Fruit fly (Drosophila melanogaster) whole organism: ENCODE results near the gene Bem46.

Experiments used
- CG8478 ChIP-seq: fragments of >200 bp; optimal IDR thresholded peaks from 2 replicates; lab custom pipeline; 2018; ENCODE audit warnings: inconsistent platforms
- Dll ChIP-seq: fragments of >200 bp; optimal IDR thresholded peaks from 2 replicates; lab custom pipeline; 2017
- EcR ChIP-seq, 2 experiments: fragments of >200 bp; optimal IDR thresholded peaks; 2 replicates each; lab custom pipeline; 2017; ENCODE audit warnings: missing biosample characterization in 2 of 2, missing genetic modification characterization in 2 of 2, missing genetic modification reagents in 2 of 2
- pan ChIP-seq: fragments of >200 bp; optimal IDR thresholded peaks from 2 replicates; lab custom pipeline; 2017
- psq ChIP-seq: fragments of >200 bp; optimal IDR thresholded peaks from 2 replicates; lab custom pipeline; 2017
- usp ChIP-seq: fragments of >200 bp; optimal IDR thresholded peaks from 2 replicates; lab custom pipeline; 2017; ENCODE audit warnings: missing biosample characterization, missing genetic modification characterization, mixed read lengths

The Bem46 gene

DNA sequence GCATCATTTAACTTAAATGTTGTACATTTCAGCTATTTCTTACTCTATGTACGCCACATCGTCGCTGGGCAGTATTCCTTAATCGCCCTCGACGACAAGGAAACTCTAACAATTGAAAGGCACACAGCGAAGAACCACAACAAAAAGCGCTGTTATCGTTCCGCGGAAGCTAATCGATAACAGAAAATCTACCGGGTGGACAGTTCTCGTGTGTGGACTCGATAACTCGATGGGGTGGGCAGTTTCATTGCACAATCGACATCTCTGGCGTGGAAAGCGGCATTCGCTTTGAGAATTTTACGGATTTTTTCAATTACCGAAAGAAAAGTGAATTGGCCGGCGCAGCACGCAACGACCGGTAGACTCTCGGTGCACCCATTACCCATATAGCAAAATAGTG lies 35.1 kb downstream of the Bem46 start, which contains the start of the genes alpha4GT1 and Prp40:
Gene alpha4GT1, minus strand, starts transcription at position 156 of the 400 bp plus-strand sequence.
Gene Prp40, plus strand, starts transcription at position 241 of the 400 bp plus-strand sequence.
- no peak for TF ChIP-seq psq (lab: Kevin White, UChicago)
- TF ChIP-seq usp (GFP tag; lab: Kevin White, UChicago), result no peak
- TF ChIP-seq EcR (GFP tag; optimal IDR thresholded peaks at IDR 0.05; lab: Kevin White, UChicago), result no peak
- no peak for TF ChIP-seq Dll (lab: Kevin White, UChicago)
- no peak for TF ChIP-seq CG8478 (lab: Kevin White, UChicago)
- TF ChIP-seq pan, result no peak

dm6 chr2L:3029012-3029411 lies 41.1 kb downstream of the Bem46 start, which contains the start of the genes Sf3b2 and CG17219:
Gene Sf3b2 (minus strand): TSS chr2L:3029168.
Gene CG17219 (plus strand): TSS chr2L:3029253.
- TF ChIP-seq EcR (GFP tag; optimal IDR thresholded peaks at IDR 0.05; lab: Kevin White, UChicago) (no peak), usp (GFP tag; lab: Kevin White, UChicago) (no peak), CG8478 (lab: Kevin White, UChicago) (no peak), psq (lab: Kevin White, UChicago) (no peak), pan (no peak), Dll (lab: Kevin White, UChicago) (no peak)

- TF ChIP-seq usp (GFP tag; lab: Kevin White, UChicago) (no peak), psq (lab: Kevin White, UChicago) (no peak), pan (no peak), CG8478 (lab: Kevin White, UChicago) (no peak), Dll (lab: Kevin White, UChicago) (no peak), EcR (GFP tag; optimal IDR thresholded peaks at IDR 0.05; lab: Kevin White, UChicago) (no peak)
These were observed 42.4 kb downstream of the Bem46 start, which contains the start of gene GABPI for dm6 chr2L:3030350-3030749. Gene GABPI (plus strand): TSS chr2L:3030539.

DNA sequence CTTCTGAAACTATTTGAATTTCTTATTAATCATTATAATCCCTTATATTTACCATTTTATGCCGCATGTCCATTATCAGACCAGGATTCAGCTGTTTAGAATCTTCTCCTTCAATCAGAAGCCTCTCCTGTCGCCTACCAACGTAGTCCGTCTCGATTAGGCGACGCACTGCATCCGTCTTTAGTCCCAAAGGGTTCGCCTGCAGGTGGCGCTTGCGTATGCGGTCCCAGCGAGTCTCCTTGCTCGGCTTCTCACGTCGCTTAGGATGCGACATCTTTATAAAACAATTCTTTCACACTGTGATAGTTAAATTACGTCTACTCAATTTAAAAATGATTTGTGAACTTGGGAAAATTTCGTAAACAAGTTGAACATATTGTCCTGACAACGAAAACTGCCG lies 47.1 kb downstream of the Bem46 start, which contains the start of gene CG17258:
Gene CG17258, minus strand, starts transcription at position 380 of the 400 bp plus-strand sequence.
- TF ChIP-seq usp (GFP tag; lab: Kevin White, UChicago), result no peak

dm6 chr2L:3037153-3037579 lies 49.2 kb downstream of the Bem46 start, which contains the start of the genes CG17260 and SerRS:
Gene CG17260 (plus strand): TSS chr2L:3037230.
Gene SerRS (minus strand): TSS chr2L:3037403.
- TF ChIP-seq Dll (lab: Kevin White, UChicago) (no peak), EcR (GFP tag; optimal IDR thresholded peaks at IDR 0.05; lab: Kevin White, UChicago) (no peak), usp (GFP tag; lab: Kevin White, UChicago) (no peak), CG8478 (lab: Kevin White, UChicago) (no peak), pan (no peak)
